Worm (Caenorhabditis elegans): Measurements from ENCODE around the gene F55C12.2.

Gene F55C12.2

DNA sequence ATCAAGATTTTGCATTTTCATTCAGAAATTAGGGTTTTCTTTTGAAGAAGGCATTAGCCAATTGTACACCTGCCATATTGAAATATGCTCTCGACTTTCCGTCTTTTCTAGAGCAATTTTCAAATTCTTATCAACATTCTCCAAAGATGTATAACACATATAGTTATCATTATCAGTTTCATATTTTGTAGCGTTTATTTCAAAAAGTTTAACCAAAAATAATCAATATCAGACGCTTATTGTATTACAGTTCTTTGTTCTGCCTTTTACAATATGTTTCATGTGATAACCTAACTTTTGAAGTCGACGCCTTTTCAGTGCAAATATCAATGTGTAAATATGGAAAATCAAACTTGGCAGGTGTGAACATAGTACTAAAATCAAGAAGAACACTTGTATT is 37.3 kb downstream of the F55C12.2 start:
- peak; percentile 11 for TF ChIP-seq T20F7.1 (GFP tag; optimal IDR thresholded peaks at IDR 0.05)
- TF ChIP-seq nhr-28 (tag; optimal IDR thresholded peaks at IDR 0.05), result peak; percentile 83
- TF ChIP-seq daf-16 (GFP tag; optimal IDR thresholded peaks at IDR 0.05), result no peak
- TF ChIP-seq daf-16 (tag; optimal IDR thresholded peaks at IDR 0.05), result peak; percentile 34
- no peak for TF ChIP-seq mdt-29 (GFP tag; IDR thresholded peaks at IDR 0.05)
- TF ChIP-seq mep-1 (tag; optimal IDR thresholded peaks at IDR 0.05), result peak; percentile 36
- peak; percentile 11 for TF ChIP-seq pqm-1 (tag; optimal IDR thresholded peaks at IDR 0.05)
- TF ChIP-seq hlh-11 (tag; optimal IDR thresholded peaks at IDR 0.05), result peak; percentile 41
- TF ChIP-seq dve-1 (tag; optimal IDR thresholded peaks at IDR 0.05; ENCODE audit: insufficient read depth), result peak; percentile 58
- no peak for TF ChIP-seq dmd-8 (GFP tag; IDR thresholded peaks at IDR 0.05)
- TF ChIP-seq nhr-77 (tag; optimal IDR thresholded peaks at IDR 0.05), result peak; percentile 43
- no peak for TF ChIP-seq mxl-3 (GFP tag; optimal IDR thresholded peaks at IDR 0.05)
- TF ChIP-seq lim-7 (GFP tag; IDR thresholded peaks at IDR 0.05), result no peak

- no peak for TF ChIP-seq fos-1 (tag; optimal IDR thresholded peaks at IDR 0.05)
- TF ChIP-seq lin-15B (tag; optimal IDR thresholded peaks at IDR 0.05), result no peak
- no peak for TF ChIP-seq daf-19 (GFP tag; conservative IDR thresholded peaks at IDR 0.05)
- TF ChIP-seq F10B5.3 (tag; optimal IDR thresholded peaks at IDR 0.05), result no peak
- TF ChIP-seq nhr-48 (tag; optimal IDR thresholded peaks at IDR 0.05), result no peak
- peak; percentile 72 for TF ChIP-seq aha-1 (tag)
- TF ChIP-seq pha-4 (GFP tag; IDR thresholded peaks at IDR 0.05), result 0 out of 2 replicates have a peak, but pooled peaks have one; percentile 38
- no peak for TF ChIP-seq pha-4 (tag; optimal IDR thresholded peaks at IDR 0.05)
- no peak for TF ChIP-seq mdl-1 (tag; optimal IDR thresholded peaks at IDR 0.05)
- TF ChIP-seq php-3 (GFP tag; IDR thresholded peaks at IDR 0.05), result no peak
- no peak for TF ChIP-seq F26F4.8 (GFP tag; conservative IDR thresholded peaks at IDR 0.05)
- TF ChIP-seq unc-39 (tag; optimal IDR thresholded peaks at IDR 0.05), result no peak
- TF ChIP-seq nhr-111 (GFP tag; optimal IDR thresholded peaks at IDR 0.05), result no peak
- TF ChIP-seq zag-1 (tag; optimal IDR thresholded peaks at IDR 0.05), result no peak
- TF ChIP-seq lin-38 (GFP tag; IDR thresholded peaks at IDR 0.05), result peak; percentile 35
- TF ChIP-seq skn-1 (tag; optimal IDR thresholded peaks at IDR 0.05), result no peak
Observed at ce11 chrII:5917010-5917472, 40.4 kb downstream of the F55C12.2 start, which contains the start of gene frh-1. TSS of gene frh-1 (plus strand) at chrII:5917422.

DNA sequence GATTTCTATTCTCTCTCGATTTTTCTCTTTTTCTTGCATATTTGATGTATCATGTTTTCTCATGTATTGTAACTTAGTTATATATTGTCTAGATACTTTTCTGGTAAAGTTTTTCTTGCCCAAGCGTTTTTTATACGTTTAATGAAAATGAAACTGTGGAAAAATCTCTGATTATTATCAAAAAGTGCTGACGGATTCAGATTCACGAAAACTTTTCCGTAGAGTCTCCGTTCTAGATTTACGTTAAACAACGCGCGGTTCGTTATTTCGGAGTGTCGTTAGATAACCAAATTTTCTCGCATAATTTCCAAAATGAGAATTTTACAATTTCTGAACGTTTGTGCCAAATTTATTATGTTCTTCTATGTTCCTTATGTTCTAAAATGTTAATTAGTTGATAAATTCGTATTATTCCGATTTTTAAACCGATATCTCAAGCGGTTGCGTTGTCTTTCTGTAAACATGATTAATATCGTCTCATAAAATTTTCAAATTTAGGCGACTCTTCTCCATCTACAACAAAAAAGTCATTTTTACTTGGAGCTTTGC is 41.6 kb downstream of the F55C12.2 start, which contains the start of gene ptp-2:
ptp-2 (plus strand) TSS at position 499 of the 549 bp plus-strand sequence.
- peak; percentile 93 for TF ChIP-seq Y48G9A.11 (GFP tag; IDR thresholded peaks at IDR 0.05)
- no peak for TF ChIP-seq dpl-1 (GFP tag; optimal IDR thresholded peaks at IDR 0.05)
- TF ChIP-seq mes-2 (tag; optimal IDR thresholded peaks at IDR 0.05; ENCODE audit: poor library complexity, severe bottlenecking), result peak; percentile 65
- TF ChIP-seq F10B5.3 (tag; optimal IDR thresholded peaks at IDR 0.05), result no peak
- TF ChIP-seq nhr-42 (GFP tag; IDR thresholded peaks at IDR 0.05), result no peak
- no peak for TF ChIP-seq nhr-111 (GFP tag; optimal IDR thresholded peaks at IDR 0.05)
- TF ChIP-seq mxl-2 (GFP tag; conservative IDR thresholded peaks at IDR 0.05), result no peak
- no peak for TF ChIP-seq hmg-1.1 (GFP tag; IDR thresholded peaks at IDR 0.05)
- TF ChIP-seq sdz-12 (GFP tag; optimal IDR thresholded peaks at IDR 0.05), result no peak
- TF ChIP-seq daf-8 (GFP tag; IDR thresholded peaks at IDR 0.05), result no peak
- no peak for TF ChIP-seq lin-15B (tag; optimal IDR thresholded peaks at IDR 0.05)
- TF ChIP-seq dve-1 (tag; optimal IDR thresholded peaks at IDR 0.05; ENCODE audit: insufficient read depth), result peak; percentile 11
- TF ChIP-seq nhr-25 (tag; optimal IDR thresholded peaks at IDR 0.05; ENCODE audit: borderline replicate concordance, insufficient read depth), result no peak
- TF ChIP-seq lin-38 (GFP tag; IDR thresholded peaks at IDR 0.05), result peak; percentile 45; the same call in 1 of the 2 replicates
- no peak for TF ChIP-seq duxl-1 (tag; optimal IDR thresholded peaks at IDR 0.05; ENCODE audit: poor library complexity)
- no peak for TF ChIP-seq F49E8.2 (tag; optimal IDR thresholded peaks at IDR 0.05; ENCODE audit: borderline replicate concordance)
- no peak for TF ChIP-seq daf-16 (GFP tag; optimal IDR thresholded peaks at IDR 0.05)
- TF ChIP-seq daf-16 (tag; optimal IDR thresholded peaks at IDR 0.05), result peak; percentile 1
- no peak for TF ChIP-seq zag-1 (tag; optimal IDR thresholded peaks at IDR 0.05)
- no peak for TF ChIP-seq saeg-2 (GFP tag; IDR thresholded peaks at IDR 0.05)
- peak; percentile 5 for TF ChIP-seq ama-1 (optimal IDR thresholded peaks at IDR 0.05)
- TF ChIP-seq lin-29 (GFP tag; IDR thresholded peaks at IDR 0.05), result no peak
- TF ChIP-seq rbr-2 (tag; optimal IDR thresholded peaks at IDR 0.05), result no peak
- TF ChIP-seq zip-2 (tag; optimal IDR thresholded peaks at IDR 0.05), result no peak
- peak in 1 of 2 experiments; percentile 64 for TF ChIP-seq lsy-2 (tag; optimal IDR thresholded peaks at IDR 0.05)
- no peak for TF ChIP-seq mdl-1 (tag; optimal IDR thresholded peaks at IDR 0.05)
- TF ChIP-seq nhr-76 (tag; optimal IDR thresholded peaks at IDR 0.05), result no peak
- TF ChIP-seq hlh-30 (tag; optimal IDR thresholded peaks at IDR 0.05; ENCODE audit: insufficient read depth), result no peak
